Fruit fly (Drosophila melanogaster) whole organism, prepupa: ENCODE measurements around the gene Blos2.

Experiments
- CG10631 ChIP-seq: fragments of 200-800 bp; sonication (Bioruptor generic); optimal IDR thresholded peaks from 2 replicates; lab custom pipeline; 2016; ENCODE audit warnings: missing biosample characterization, missing genetic modification characterization
- CG10669 ChIP-seq: fragments of 200-800 bp; sonication (Bioruptor generic); optimal IDR thresholded peaks from 3 replicates; lab custom pipeline; 2018; ENCODE audit warnings: missing biosample characterization, mild to moderate bottlenecking, missing genetic modification characterization, moderate library complexity
- CG11294 ChIP-seq: fragments of 200-800 bp; sonication (Bioruptor generic); IDR thresholded peaks from 2 replicates; pipeline ENCODE4 v1.3.6; 2022; ENCODE audit warnings: missing biosample characterization, missing genetic modification characterization
- CG11762 ChIP-seq: fragments of 200-800 bp; sonication (Bioruptor generic); optimal IDR thresholded peaks from 3 replicates; lab custom pipeline; 2016; ENCODE audit warnings: missing biosample characterization, missing genetic modification characterization; ENCODE audit not compliant: insufficient read depth
- CG15336 ChIP-seq: fragments of 200-800 bp; sonication (Bioruptor generic); IDR thresholded peaks from 2 replicates; pipeline ENCODE4 v1.3.6; 2022; ENCODE audit warnings: missing biosample characterization, missing genetic modification characterization
- CG1621 ChIP-seq: fragments of 200-800 bp; sonication (Bioruptor generic); optimal IDR thresholded peaks from 3 replicates; lab custom pipeline; 2018; ENCODE audit warnings: missing biosample characterization, mild to moderate bottlenecking, missing genetic modification characterization
- CG16779 ChIP-seq: fragments of 200-800 bp; sonication (Bioruptor generic); optimal IDR thresholded peaks from 3 replicates; lab custom pipeline; 2017; ENCODE audit warnings: missing biosample characterization, mild to moderate bottlenecking, missing genetic modification characterization
- CG3032 ChIP-seq: fragments of 200-800 bp; optimal IDR thresholded peaks from 2 replicates; lab custom pipeline; 2019; ENCODE audit warnings: missing biosample characterization, mild to moderate bottlenecking, missing genetic modification characterization, moderate library complexity
- CG31627 ChIP-seq: fragments of 200-800 bp; sonication (Bioruptor generic); optimal IDR thresholded peaks from 3 replicates; lab custom pipeline; 2016; ENCODE audit warnings: missing biosample characterization, missing genetic modification characterization
- CG32006 ChIP-seq: fragments of 200-800 bp; sonication (Bioruptor generic); optimal IDR thresholded peaks from 3 replicates; lab custom pipeline; 2017; ENCODE audit warnings: missing biosample characterization, mild to moderate bottlenecking, missing genetic modification characterization
- CG3919 ChIP-seq: fragments of 200-800 bp; sonication (Bioruptor generic); optimal IDR thresholded peaks from 3 replicates; lab custom pipeline; 2016; ENCODE audit warnings: missing biosample characterization, missing genetic modification characterization
- CG6163 ChIP-seq: fragments of 200-800 bp; sonication (Bioruptor generic); IDR thresholded peaks from 3 replicates; pipeline ENCODE4 v1.3.6; 2022; ENCODE audit warnings: missing biosample characterization, missing genetic modification characterization
- CG6276 ChIP-seq: fragments of 200-800 bp; sonication (Bioruptor generic); optimal IDR thresholded peaks from 2 replicates; lab custom pipeline; 2017; ENCODE audit warnings: missing biosample characterization, mild to moderate bottlenecking, missing genetic modification characterization
- CG6792 ChIP-seq: fragments of 200-800 bp; sonication (Bioruptor generic); optimal IDR thresholded peaks from 3 replicates; lab custom pipeline; 2016; ENCODE audit warnings: missing biosample characterization, missing genetic modification characterization
- CG6808 ChIP-seq: fragments of 200-800 bp; sonication (Bioruptor generic); optimal IDR thresholded peaks from 3 replicates; lab custom pipeline; 2017; ENCODE audit warnings: missing biosample characterization, missing genetic modification characterization, mild to moderate bottlenecking, moderate library complexity, missing genetic modification reagents
- CG6854 ChIP-seq: fragments of 200-800 bp; sonication (Bioruptor generic); optimal IDR thresholded peaks from 2 replicates; lab custom pipeline; 2017; ENCODE audit warnings: missing biosample characterization, mild to moderate bottlenecking, missing genetic modification characterization
- CG7368 ChIP-seq: fragments of 200-800 bp; sonication (Bioruptor generic); optimal IDR thresholded peaks from 3 replicates; lab custom pipeline; 2016; ENCODE audit warnings: missing biosample characterization, missing genetic modification characterization
- CG8319 ChIP-seq: fragments of 200-800 bp; sonication (Bioruptor generic); optimal IDR thresholded peaks from 3 replicates; lab custom pipeline; 2016; ENCODE audit warnings: missing biosample characterization, missing genetic modification characterization
- CG9139 ChIP-seq: fragments of 200-800 bp; sonication (Bioruptor generic); optimal IDR thresholded peaks from 3 replicates; lab custom pipeline; 2017; ENCODE audit warnings: missing biosample characterization, mild to moderate bottlenecking, missing genetic modification characterization
- Eip78C ChIP-seq: fragments of 200-800 bp; sonication (Bioruptor generic); peaks from one replicate; lab custom pipeline; 2016; ENCODE audit warnings: missing biosample characterization, missing genetic modification characterization
- Eip93F ChIP-seq: fragments of 200-800 bp; sonication (Bioruptor generic); optimal IDR thresholded peaks from 2 replicates; lab custom pipeline; 2016; ENCODE audit warnings: missing biosample characterization, mild to moderate bottlenecking, missing genetic modification characterization
- Ets21C ChIP-seq: fragments of 200-800 bp; sonication (Bioruptor generic); optimal IDR thresholded peaks from 3 replicates; lab custom pipeline; 2016; ENCODE audit warnings: missing biosample characterization, missing genetic modification characterization
- Gug ChIP-seq: fragments of 200-800 bp; sonication (Bioruptor generic); IDR thresholded peaks from 2 replicates; pipeline ENCODE4 v1.3.6; 2022; ENCODE audit warnings: missing biosample characterization, missing genetic modification characterization
- Hr38 ChIP-seq: sonication (Bioruptor generic); optimal IDR thresholded peaks from 2 replicates; lab custom pipeline; 2016; ENCODE audit warnings: missing biosample characterization, missing genetic modification characterization
- Hr39 ChIP-seq: fragments of 200-800 bp; sonication (Bioruptor generic); optimal IDR thresholded peaks from 2 replicates; lab custom pipeline; 2016; ENCODE audit warnings: missing biosample characterization, missing genetic modification characterization
- Hr4 ChIP-seq: fragments of 200-800 bp; sonication (Bioruptor generic); optimal IDR thresholded peaks from 3 replicates; lab custom pipeline; 2016; ENCODE audit warnings: missing biosample characterization, missing genetic modification characterization
- Met ChIP-seq: fragments of 200-800 bp; sonication (Bioruptor generic); optimal IDR thresholded peaks from 3 replicates; lab custom pipeline; 2016; ENCODE audit warnings: missing biosample characterization, missing genetic modification characterization
- Smox ChIP-seq: fragments of 200-800 bp; sonication (Bioruptor generic); optimal IDR thresholded peaks from 3 replicates; lab custom pipeline; 2016; ENCODE audit warnings: missing biosample characterization, missing genetic modification characterization
- Sox102F ChIP-seq: fragments of 200-800 bp; sonication (Bioruptor generic); optimal IDR thresholded peaks from 2 replicates; lab custom pipeline; 2016; ENCODE audit warnings: missing biosample characterization, mild to moderate bottlenecking, missing genetic modification characterization
- Sox14 ChIP-seq: fragments of 200-800 bp; sonication (Bioruptor generic); optimal IDR thresholded peaks from 3 replicates; lab custom pipeline; 2016; ENCODE audit warnings: missing biosample characterization, missing genetic modification characterization
- achi ChIP-seq: fragments of 200-800 bp; sonication (Bioruptor generic); optimal IDR thresholded peaks from 3 replicates; lab custom pipeline; 2016; ENCODE audit warnings: missing biosample characterization, missing genetic modification characterization
- acj6 ChIP-seq: fragments of 200-800 bp; sonication (Bioruptor generic); optimal IDR thresholded peaks from 3 replicates; lab custom pipeline; 2016; ENCODE audit warnings: missing biosample characterization, missing genetic modification characterization
- dac ChIP-seq: fragments of 200-800 bp; sonication (Bioruptor generic); optimal IDR thresholded peaks from 2 replicates; lab custom pipeline; 2017; ENCODE audit warnings: missing biosample characterization, mild to moderate bottlenecking, missing genetic modification characterization
- dsx ChIP-seq: fragments of 200-800 bp; optimal IDR thresholded peaks from 3 replicates; lab custom pipeline; 2019; ENCODE audit warnings: missing biosample characterization, mild to moderate bottlenecking, missing genetic modification characterization, moderate library complexity; ENCODE audit not compliant: poor library complexity, severe bottlenecking
- eg ChIP-seq: fragments of 200-800 bp; sonication (Bioruptor generic); IDR thresholded peaks from 3 replicates; pipeline ENCODE4 v1.3.6; 2022; ENCODE audit warnings: missing biosample characterization, missing genetic modification characterization
- fd59A ChIP-seq: fragments of 200-800 bp; sonication (Bioruptor generic); optimal IDR thresholded peaks from 2 replicates; lab custom pipeline; 2017; ENCODE audit warnings: missing biosample characterization, mild to moderate bottlenecking, missing genetic modification characterization, missing genetic modification reagents
- fd85E ChIP-seq: fragments of 200-800 bp; sonication (Bioruptor generic); optimal IDR thresholded peaks from 3 replicates; lab custom pipeline; 2016; ENCODE audit warnings: missing biosample characterization, missing genetic modification characterization
- fkh ChIP-seq: fragments of 200-800 bp; sonication (Bioruptor generic); optimal IDR thresholded peaks from 3 replicates; lab custom pipeline; 2017; ENCODE audit warnings: missing biosample characterization, mild to moderate bottlenecking, missing genetic modification characterization, moderate library complexity
- salr ChIP-seq, 2 experiments: fragments of 200-800 bp; sonication (Bioruptor generic); optimal IDR thresholded peaks; 3 replicates each; lab custom pipeline; 2016 to 2018; ENCODE audit warnings: missing biosample characterization in 2 of 2, missing genetic modification characterization in 2 of 2, mild to moderate bottlenecking in 1 of 2
- spab ChIP-seq: fragments of 200-800 bp; sonication (Bioruptor generic); optimal IDR thresholded peaks from 2 replicates; lab custom pipeline; 2017; ENCODE audit warnings: missing biosample characterization, mild to moderate bottlenecking, missing genetic modification characterization, missing genetic modification reagents
- ss ChIP-seq, 2 experiments: fragments of 200-800 bp; sonication (Bioruptor generic); optimal IDR thresholded peaks; 2 replicates in 1 of 2; 3 replicates in 1 of 2; lab custom pipeline; 2017 to 2018; ENCODE audit warnings: mild to moderate bottlenecking in 2 of 2, missing biosample characterization in 2 of 2, missing genetic modification characterization in 2 of 2, moderate library complexity in 1 of 2
- svp ChIP-seq: fragments of 200-800 bp; sonication (Bioruptor generic); peaks from one replicate; lab custom pipeline; 2016; ENCODE audit warnings: missing biosample characterization, missing genetic modification characterization
- vri ChIP-seq: fragments of 200-800 bp; sonication (Bioruptor generic); optimal IDR thresholded peaks from 3 replicates; lab custom pipeline; 2016; ENCODE audit warnings: missing biosample characterization, mild to moderate bottlenecking, missing genetic modification characterization

The Blos2 gene

DNA sequence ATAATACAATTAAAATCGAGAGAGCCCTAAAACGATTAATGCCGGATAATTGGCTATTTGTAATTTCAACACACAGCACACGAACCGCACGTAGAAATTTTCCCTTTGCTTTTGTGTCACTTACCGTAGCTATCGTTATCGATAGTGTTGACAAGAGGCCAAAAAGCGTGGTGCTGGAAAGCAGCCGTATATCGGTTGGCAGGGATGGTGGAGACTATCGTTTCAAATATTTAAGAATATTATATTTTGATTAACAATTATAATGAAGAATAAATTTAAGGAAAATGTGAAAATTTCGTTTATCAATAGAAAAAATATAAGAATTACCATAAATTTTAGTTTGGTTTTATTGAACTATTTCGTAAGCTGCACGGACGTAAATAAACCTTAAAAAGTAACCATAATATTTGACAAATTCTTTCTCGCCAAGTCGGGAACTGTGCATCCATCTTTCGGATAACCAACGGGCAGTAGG is 31.7 kb downstream of the Blos2 start, which contains the start of gene JIL-1 (continued):
- TF ChIP-seq svp (GFP tag; lab: Kevin White, UChicago) (peak; percentile 76), CG11294 (peak; percentile 32; the same call in 1 of the 2 replicates), CG32006 (GFP tag; lab: Kevin White, UChicago) (peak; percentile 33), eg (GFP tag; lab: Robert Waterston, UW) (peak; percentile 62), Hr4 (GFP tag; lab: Kevin White, UChicago) (peak; percentile 34), Hr38 (no peak), CG6792 (peak; percentile 1), CG10631 (GFP tag; lab: Kevin White, UChicago) (peak; percentile 53), CG8319 (GFP tag; lab: Kevin White, UChicago) (no peak), fd59A (no peak), CG15336 (GFP tag; lab: Robert Waterston, UW) (peak; percentile 45; the same call in 1 of the 2 replicates), Smox (GFP tag; lab: Kevin White, UChicago) (peak; percentile 55), ss (GFP tag; optimal IDR thresholded peaks at IDR 0.05; lab: Kevin White, UChicago) (peak in 1 of 2 experiments; percentile 26), achi (GFP tag; lab: Kevin White, UChicago) (peak; percentile 41), Met (peak; percentile 53), Sox14 (peak; percentile 53), Gug (GFP tag; lab: Robert Waterston, UW) (peak; percentile 42; the same call in 1 of the 2 replicates), dac (GFP tag; lab: Kevin White, UChicago) (no peak), CG3032 (tag; lab: Kevin White, UChicago) (peak; percentile 48), acj6 (GFP tag; lab: Kevin White, UChicago) (peak; percentile 39)

DNA sequence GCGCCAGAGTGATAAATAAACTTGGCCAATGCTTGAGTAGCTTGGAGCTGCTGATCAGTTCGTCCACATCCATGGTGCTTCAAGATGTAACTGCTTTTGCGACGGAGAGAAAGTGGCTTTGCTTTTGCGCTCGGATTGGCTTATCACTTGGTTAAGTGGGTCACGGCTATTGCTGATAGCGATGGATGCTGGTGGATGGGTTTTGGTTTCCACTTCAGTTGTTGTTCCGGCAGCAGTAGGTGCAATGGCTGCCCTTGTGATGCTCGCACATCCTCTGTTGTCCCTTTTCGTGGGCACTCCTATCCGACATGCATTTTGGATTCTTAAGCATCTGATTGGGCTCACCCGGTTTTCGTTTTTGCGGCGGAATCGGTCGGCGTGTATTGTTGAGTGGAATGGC is 32.9 kb downstream of the Blos2 start:
- no peak for TF ChIP-seq CG6854 (GFP tag; lab: Kevin White, UChicago)
- TF ChIP-seq Eip93F (GFP tag; lab: Kevin White, UChicago): no peak
- TF ChIP-seq dac (GFP tag; lab: Kevin White, UChicago): no peak
- TF ChIP-seq Eip78C (GFP tag; lab: Kevin White, UChicago): peak; percentile 37
- TF ChIP-seq CG10631 (GFP tag; lab: Kevin White, UChicago): no peak
- TF ChIP-seq Smox (GFP tag; lab: Kevin White, UChicago): no peak
- TF ChIP-seq CG15336 (GFP tag; lab: Robert Waterston, UW): no peak
- TF ChIP-seq svp (GFP tag; lab: Kevin White, UChicago): peak; percentile 9
- TF ChIP-seq CG8319 (GFP tag; lab: Kevin White, UChicago): no peak
- no peak for TF ChIP-seq spab (GFP tag; lab: Kevin White, UChicago)
- TF ChIP-seq CG6792: no peak
- TF ChIP-seq fd85E (GFP tag; lab: Kevin White, UChicago): no peak
- no peak for TF ChIP-seq Sox102F (GFP tag; lab: Kevin White, UChicago)
- TF ChIP-seq, all 60 proteins: peak for 2

DNA sequence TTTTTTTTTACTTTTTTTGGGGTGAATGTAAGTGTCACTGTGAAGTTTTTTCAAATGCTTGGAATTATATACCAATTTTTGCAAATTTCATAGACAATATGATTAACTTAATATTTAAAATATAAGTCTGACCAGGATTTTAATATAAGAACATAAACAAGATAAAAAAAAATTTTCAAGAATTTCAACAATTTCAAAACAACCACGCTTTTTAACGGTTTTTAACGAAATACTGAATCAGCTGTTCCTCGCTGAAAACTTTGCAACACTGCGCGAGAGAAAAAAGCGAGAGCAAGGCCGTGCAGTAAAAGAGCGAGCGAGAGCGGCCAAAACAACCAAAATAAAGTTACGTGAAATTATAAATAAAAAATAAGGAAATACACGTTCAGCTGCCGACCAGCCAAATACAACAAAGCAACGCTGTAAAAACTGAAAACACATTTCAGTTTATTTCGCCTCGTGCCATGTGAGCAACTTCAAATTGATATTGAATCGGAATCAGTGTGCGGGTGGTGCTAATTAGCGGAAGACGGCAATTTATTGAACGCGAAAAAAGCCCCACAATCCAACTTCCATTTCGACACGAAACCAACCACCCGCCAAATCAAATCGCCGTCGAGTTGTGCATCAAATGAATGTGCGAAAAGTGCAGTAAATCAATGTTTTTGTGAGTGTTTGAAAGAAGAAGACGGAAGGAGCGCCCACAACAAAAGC is 35.0 kb downstream of the Blos2 start, which contains the start of the genes CG46439, Iyd and CG33947:
Gene CG46439, minus strand, starts transcription at position 51 of the 714 bp plus-strand sequence.
Gene Iyd, minus strand, starts transcription at position 51 of the 714 bp plus-strand sequence.
Gene CG33947, plus strand, starts transcription at position 302 of the 714 bp plus-strand sequence.
- TF ChIP-seq Hr38: no peak
- no peak for TF ChIP-seq fkh (GFP tag; lab: Kevin White, UChicago)
- peak; percentile 31 for TF ChIP-seq CG7368
- TF ChIP-seq svp (GFP tag; lab: Kevin White, UChicago): peak; percentile 47
- peak; percentile 67 for TF ChIP-seq CG10669 (GFP tag; lab: Kevin White, UChicago)
- peak; percentile 30 for TF ChIP-seq dsx (GFP tag; lab: Kevin White, UChicago)
- peak; percentile 85 for TF ChIP-seq CG6808 (GFP tag; lab: Kevin White, UChicago)
- TF ChIP-seq CG8319 (GFP tag; lab: Kevin White, UChicago): no peak
- no peak for TF ChIP-seq CG10631 (GFP tag; lab: Kevin White, UChicago)
- TF ChIP-seq fd85E (GFP tag; lab: Kevin White, UChicago): no peak
- TF ChIP-seq Met: peak; percentile 40
- TF ChIP-seq CG1621 (tag; lab: Kevin White, UChicago): peak; percentile 65
- TF ChIP-seq CG16779: peak; percentile 86
- peak; percentile 71 for TF ChIP-seq Eip93F (GFP tag; lab: Kevin White, UChicago)
- TF ChIP-seq Sox14: peak; percentile 58
- TF ChIP-seq CG6163 (GFP tag; lab: Robert Waterston, UW): peak; percentile 90
- no peak for TF ChIP-seq CG31627 (GFP tag; lab: Kevin White, UChicago)
- peak; percentile 46 for TF ChIP-seq Smox (GFP tag; lab: Kevin White, UChicago)
- peak; percentile 80 for TF ChIP-seq CG9139 (GFP tag; lab: Kevin White, UChicago)
- TF ChIP-seq CG11762 (GFP tag; lab: Kevin White, UChicago): peak; percentile 3
- TF ChIP-seq CG6854 (GFP tag; lab: Kevin White, UChicago): peak; percentile 91
- no peak for TF ChIP-seq Ets21C (GFP tag; lab: Kevin White, UChicago)
- no peak for TF ChIP-seq fd59A
- TF ChIP-seq CG3919 (GFP tag; lab: Kevin White, UChicago): peak; percentile 59
- TF ChIP-seq spab (GFP tag; lab: Kevin White, UChicago): peak; percentile 70
- no peak for TF ChIP-seq Hr39 (GFP tag; lab: Kevin White, UChicago)
- TF ChIP-seq salr (GFP tag; optimal IDR thresholded peaks at IDR 0.05; lab: Kevin White, UChicago): peak in 1 of 2 experiments; percentile 9
- peak; percentile 79 for TF ChIP-seq vri (GFP tag; lab: Kevin White, UChicago)
- TF ChIP-seq CG6276 (GFP tag; lab: Kevin White, UChicago): peak; percentile 86
- TF ChIP-seq Hr4 (GFP tag; lab: Kevin White, UChicago): peak; percentile 29
